Worm (Caenorhabditis elegans) whole organism, L2 larva: ENCODE data around the gene C17F4.12.

Experiments used
- C34F6.9 ChIP-seq: fragments of 150-350 bp; optimal IDR thresholded peaks from 2 replicates; lab custom pipeline; 2014; ENCODE audit warnings: missing biosample characterization, missing genetic modification characterization
- F13H6.1 ChIP-seq: sonication (generic microtip); optimal IDR thresholded peaks from 2 replicates; lab custom pipeline; 2016; ENCODE audit warnings: missing genetic modification characterization, missing compliant biosample characterization
- R02D3.7 ChIP-seq: fragments of 150-350 bp; optimal IDR thresholded peaks from 2 replicates; lab custom pipeline; 2014; ENCODE audit warnings: missing biosample characterization, missing genetic modification characterization
- Y55F3AM.14 ChIP-seq: fragments of 200-800 bp; sonication (Bioruptor generic); optimal IDR thresholded peaks from 2 replicates; lab custom pipeline; 2018; ENCODE audit warnings: mild to moderate bottlenecking, missing genetic modification characterization, missing compliant biosample characterization
- alr-1 ChIP-seq: fragments of 150-350 bp; optimal IDR thresholded peaks from 2 replicates; lab custom pipeline; 2014; ENCODE audit warnings: missing biosample characterization, missing genetic modification characterization
- ama-1 ChIP-seq: fragments of 150-350 bp; optimal IDR thresholded peaks from 2 replicates; lab custom pipeline; 2018; ENCODE audit warnings: inconsistent platforms
- ceh-16 ChIP-seq: fragments of 150-350 bp; optimal IDR thresholded peaks from 2 replicates; lab custom pipeline; 2014; ENCODE audit warnings: missing biosample characterization, missing genetic modification characterization
- ceh-82 ChIP-seq: fragments of 150-350 bp; optimal IDR thresholded peaks from 2 replicates; lab custom pipeline; 2014; ENCODE audit warnings: missing biosample characterization, missing genetic modification characterization
- crh-2 ChIP-seq: sonication (generic microtip); optimal IDR thresholded peaks from 2 replicates; lab custom pipeline; 2017; ENCODE audit warnings: missing biosample characterization, missing genetic modification characterization
- dmd-4 ChIP-seq: sonication (generic microtip); optimal IDR thresholded peaks from 2 replicates; lab custom pipeline; 2017; ENCODE audit warnings: missing biosample characterization, missing genetic modification characterization
- egl-27 ChIP-seq: sonication (generic microtip); optimal IDR thresholded peaks from 3 replicates; lab custom pipeline; 2017; ENCODE audit warnings: missing biosample characterization, missing genetic modification reagents, missing genetic modification characterization
- elt-1 ChIP-seq: fragments of 150-350 bp; optimal IDR thresholded peaks from 2 replicates; lab custom pipeline; 2014; ENCODE audit warnings: missing biosample characterization, missing genetic modification characterization
- elt-3 ChIP-seq: sonication (generic microtip); optimal IDR thresholded peaks from 2 replicates; lab custom pipeline; 2017; ENCODE audit warnings: missing biosample characterization, missing genetic modification characterization
- fos-1 ChIP-seq: fragments of 150-350 bp; optimal IDR thresholded peaks from 2 replicates; lab custom pipeline; 2014; ENCODE audit warnings: missing biosample characterization, missing genetic modification characterization
- gmeb-1 ChIP-seq: fragments of 150-350 bp; optimal IDR thresholded peaks from 2 replicates; lab custom pipeline; 2014; ENCODE audit warnings: missing biosample characterization, missing genetic modification characterization
- lin-11 ChIP-seq: fragments of 150-350 bp; sonication (generic microtip); optimal IDR thresholded peaks from 2 replicates; lab custom pipeline; 2014; ENCODE audit warnings: missing biosample characterization, missing genetic modification characterization, inconsistent platforms, mixed read lengths
- lin-13 ChIP-seq: fragments of 150-350 bp; optimal IDR thresholded peaks from 2 replicates; lab custom pipeline; 2014; ENCODE audit warnings: missing biosample characterization, missing genetic modification reagents, missing genetic modification characterization
- lin-39 ChIP-seq: fragments of 150-350 bp; optimal IDR thresholded peaks from 2 replicates; lab custom pipeline; 2014; ENCODE audit warnings: missing biosample characterization, missing genetic modification reagents, missing genetic modification characterization
- lsy-2 ChIP-seq, 2 experiments: fragments of 150-350 bp in 1 of 2; sonication (generic microtip) in 1 of 2; optimal IDR thresholded peaks; 2 replicates each; lab custom pipeline; 2014 to 2017; ENCODE audit warnings: missing biosample characterization in 2 of 2, missing genetic modification characterization in 2 of 2
- mbf-1 ChIP-seq: sonication (generic microtip); optimal IDR thresholded peaks from 2 replicates; lab custom pipeline; 2017; ENCODE audit warnings: missing biosample characterization, missing genetic modification characterization
- mdl-1 ChIP-seq, 2 experiments: fragments of 150-350 bp in 1 of 2; sonication (generic microtip) in 1 of 2; optimal IDR thresholded peaks; 2 replicates each; lab custom pipeline; 2017; ENCODE audit warnings: missing biosample characterization in 2 of 2, missing genetic modification characterization in 2 of 2
- nhr-11 ChIP-seq: fragments of 150-350 bp; optimal IDR thresholded peaks from 2 replicates; lab custom pipeline; 2014; ENCODE audit warnings: missing biosample characterization, missing genetic modification characterization
- nhr-12 ChIP-seq: fragments of 150-350 bp; optimal IDR thresholded peaks from 2 replicates; lab custom pipeline; 2014; ENCODE audit warnings: missing biosample characterization, missing genetic modification characterization
- nhr-21 ChIP-seq: fragments of 150-350 bp; optimal IDR thresholded peaks from 2 replicates; lab custom pipeline; 2014; ENCODE audit warnings: missing biosample characterization, missing genetic modification characterization
- nhr-23 ChIP-seq: fragments of 150-350 bp; optimal IDR thresholded peaks from 2 replicates; lab custom pipeline; 2014; ENCODE audit warnings: missing biosample characterization, missing genetic modification reagents, missing genetic modification characterization
- nhr-25 ChIP-seq: fragments of 150-350 bp; sonication (generic microtip); optimal IDR thresholded peaks from 3 replicates; lab custom pipeline; 2014; ENCODE audit warnings: missing biosample characterization, missing genetic modification characterization
- sem-4 ChIP-seq: fragments of 150-350 bp; optimal IDR thresholded peaks from 2 replicates; lab custom pipeline; 2014; ENCODE audit warnings: missing biosample characterization, missing genetic modification reagents, missing genetic modification characterization
- skn-1 ChIP-seq: sonication (generic microtip); optimal IDR thresholded peaks from 2 replicates; lab custom pipeline; 2017; ENCODE audit warnings: missing biosample characterization, missing genetic modification characterization
- sma-3 ChIP-seq: sonication (generic microtip); optimal IDR thresholded peaks from 2 replicates; lab custom pipeline; 2016; ENCODE audit warnings: missing genetic modification reagents, missing genetic modification characterization, missing compliant biosample characterization
- unc-55 ChIP-seq: fragments of 150-350 bp; sonication (generic microtip); optimal IDR thresholded peaks from 3 replicates; lab custom pipeline; 2014; ENCODE audit warnings: missing biosample characterization, missing genetic modification reagents, missing genetic modification characterization
- unc-62 ChIP-seq: fragments of 150-350 bp; optimal IDR thresholded peaks from 2 replicates; lab custom pipeline; 2014; ENCODE audit warnings: missing biosample characterization, missing genetic modification reagents, missing genetic modification characterization
- ztf-1 ChIP-seq: fragments of 200-800 bp; sonication (Bioruptor generic); conservative IDR thresholded peaks from 2 replicates; pipeline ENCODE4 v1.3.6; 2022; ENCODE audit warnings: missing genetic modification characterization, missing compliant biosample characterization
- ztf-11 ChIP-seq: sonication (generic microtip); optimal IDR thresholded peaks from 2 replicates; lab custom pipeline; 2017; ENCODE audit warnings: missing biosample characterization, missing genetic modification characterization

C17F4.12 gene

DNA sequence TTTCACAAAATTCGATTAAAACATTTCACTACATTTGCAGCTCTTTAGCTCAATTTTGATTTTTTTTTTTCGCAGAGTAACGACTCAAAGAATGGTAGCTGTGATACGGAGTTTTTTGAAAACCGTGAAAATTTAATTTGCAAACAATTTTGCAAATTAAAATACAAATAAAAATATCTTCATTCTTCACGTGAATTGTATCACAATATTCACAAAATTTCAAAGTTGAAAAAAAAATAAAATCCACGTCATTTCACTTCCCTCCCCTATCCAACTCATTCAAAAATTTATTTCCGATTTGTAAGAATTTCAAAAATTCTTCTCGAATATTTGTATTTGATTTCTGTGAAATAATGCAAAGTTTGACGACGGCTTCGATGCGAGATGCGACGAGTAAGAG lies 34.7 kb upstream of the C17F4.12 start, which contains the start of gene wht-4:
Gene wht-4, plus strand, starts transcription at position 301 of the 400 bp plus-strand sequence.
- no peak for TF ChIP-seq nhr-12 (tag; lab: Kevin White, UChicago)
- TF ChIP-seq ceh-16 (tag; lab: Kevin White, UChicago) = no peak
- no peak for TF ChIP-seq lin-11

DNA sequence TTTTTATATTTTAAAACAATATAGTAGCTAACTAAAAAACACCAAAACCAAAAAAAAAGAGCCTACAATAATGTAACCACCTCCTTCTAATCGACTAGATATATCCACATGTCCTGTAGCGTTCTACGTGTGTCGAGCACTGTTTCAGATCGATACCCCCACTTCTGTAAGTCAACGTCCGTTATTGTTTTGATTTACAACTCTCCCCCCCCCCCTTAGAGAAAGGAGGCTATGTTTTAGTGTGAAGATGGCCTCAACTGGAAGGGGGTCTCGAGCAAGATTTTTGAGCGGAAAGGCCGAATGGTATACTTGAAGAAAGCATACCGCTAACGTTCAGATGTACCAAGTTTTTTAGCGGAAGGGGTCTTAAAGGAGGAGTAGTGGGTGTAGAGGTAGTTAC lies 33.7 kb upstream of the C17F4.12 start, which contains the start of gene F02E11.4:
Gene F02E11.4, minus strand, starts transcription at position 101 of the 400 bp plus-strand sequence.
- TF ChIP-seq ztf-1 (no peak), lin-39 (tag; lab: Kevin White, UChicago) (no peak), lin-13 (GFP tag; lab: Kevin White, UChicago) (no peak), skn-1 (tag; lab: Kevin White, UChicago) (no peak), sem-4 (tag; lab: Kevin White, UChicago) (no peak), gmeb-1 (tag; lab: Kevin White, UChicago) (no peak), F13H6.1 (tag; lab: Kevin White, UChicago) (no peak), alr-1 (no peak), nhr-23 (tag; lab: Kevin White, UChicago) (no peak), nhr-25 (tag; lab: Kevin White, UChicago) (no peak), Y55F3AM.14 (GFP tag; lab: Kevin White, UChicago) (no peak), ztf-11 (tag; lab: Kevin White, UChicago) (no peak), dmd-4 (tag; lab: Kevin White, UChicago) (no peak), elt-3 (tag; lab: Kevin White, UChicago) (no peak)

ce11 chrII:3274923-3275322 lies 31.0 kb upstream of the C17F4.12 start, which contains the start of gene F02E11.3:
F02E11.3 (minus strand) TSS chrII:3275023.
- no peak for TF ChIP-seq ceh-82 (tag; lab: Kevin White, UChicago)
- TF ChIP-seq mbf-1 (tag; lab: Kevin White, UChicago) = no peak
- TF ChIP-seq sma-3 (GFP tag; lab: Kevin White, UChicago) = no peak
- no peak for TF ChIP-seq unc-62 (GFP tag; lab: Kevin White, UChicago)
- TF ChIP-seq unc-55 (GFP tag; lab: Kevin White, UChicago) = no peak
- TF ChIP-seq ztf-11 (tag; lab: Kevin White, UChicago) = no peak
- no peak for TF ChIP-seq ama-1 (lab: Kevin White, UChicago)
- no peak for TF ChIP-seq elt-1 (tag; lab: Kevin White, UChicago)

- TF ChIP-seq C34F6.9 (tag; lab: Kevin White, UChicago) = peak; percentile 66
- TF ChIP-seq lsy-2 (tag; optimal IDR thresholded peaks at IDR 0.05; lab: Kevin White, UChicago) = peak in 1 of 2 experiments; percentile 38
- TF ChIP-seq lin-39 (tag; lab: Kevin White, UChicago) = no peak
- TF ChIP-seq unc-55 (GFP tag; lab: Kevin White, UChicago) = peak; percentile 66
- no peak for TF ChIP-seq fos-1 (tag; lab: Kevin White, UChicago)
- TF ChIP-seq, all 48 proteins: peak for 3
These were observed 26.6 kb upstream of the C17F4.12 start for ce11 chrII:3270598-3270997.

DNA sequence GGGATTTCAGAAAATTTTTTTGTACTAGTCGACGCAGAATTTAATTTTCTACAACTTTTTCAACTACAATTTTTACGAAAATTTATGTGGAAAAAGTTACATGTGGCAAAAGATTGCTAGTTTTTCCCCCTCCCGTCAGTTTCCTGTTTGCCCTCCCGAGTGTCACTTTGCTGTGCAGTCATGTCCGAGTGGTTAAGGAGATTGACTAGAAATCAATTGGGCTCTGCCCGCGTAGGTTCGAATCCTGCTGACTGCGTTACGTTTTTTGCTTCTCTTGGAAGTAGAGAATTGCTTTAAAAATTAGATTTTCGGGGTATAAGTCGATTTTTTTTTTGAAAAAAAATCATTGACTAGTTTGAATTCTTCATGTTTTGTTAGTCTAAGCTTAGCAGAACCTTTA lies 23.8 kb upstream of the C17F4.12 start:
- TF ChIP-seq crh-2 (tag; lab: Kevin White, UChicago) = peak; percentile 12
- no peak for TF ChIP-seq nhr-11 (tag; lab: Kevin White, UChicago)
- no peak for TF ChIP-seq egl-27
- no peak for TF ChIP-seq ama-1 (lab: Kevin White, UChicago)
- TF ChIP-seq nhr-12 (tag; lab: Kevin White, UChicago) = no peak
- no peak for TF ChIP-seq R02D3.7 (tag; lab: Kevin White, UChicago)
- no peak for TF ChIP-seq sem-4 (tag; lab: Kevin White, UChicago)

- no peak for TF ChIP-seq mdl-1 (tag; optimal IDR thresholded peaks at IDR 0.05; lab: Kevin White, UChicago)
- no peak for TF ChIP-seq mbf-1 (tag; lab: Kevin White, UChicago)
- no peak for TF ChIP-seq nhr-21
- no peak for TF ChIP-seq unc-62 (GFP tag; lab: Kevin White, UChicago)
- TF ChIP-seq, all 48 proteins: peak for 0
These were observed 23.4 kb upstream of the C17F4.12 start, which contains the start of gene F02E11.7 for ce11 chrII:3267365-3267764. F02E11.7 (plus strand) TSS chrII:3267665.
